In the genomic region with DNA sequence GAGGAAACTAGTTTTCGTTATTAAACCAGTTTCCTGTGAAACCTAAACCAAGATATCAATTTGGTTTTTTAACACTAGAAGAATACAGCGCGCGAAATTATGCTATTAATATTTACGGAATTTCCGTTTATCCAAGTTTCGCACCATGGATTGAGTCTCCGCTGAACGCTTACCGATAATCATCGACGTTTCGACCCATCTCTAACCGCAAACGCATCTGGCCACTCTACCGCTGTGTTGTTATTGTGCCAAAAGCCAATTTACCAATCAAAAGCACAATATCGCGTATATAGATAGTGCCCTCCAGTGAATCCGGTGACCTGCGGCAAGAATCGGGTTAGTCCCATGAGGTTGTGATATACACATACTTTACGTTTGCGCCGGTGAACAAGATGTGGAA, we compare ENCODE assay signal across 1 fruit fly cellular context.
TF ChIP-seq lines count a peak whose summit lies in the region.

CG3626 (plus strand) TSS at position 222 of the 400 bp plus-strand sequence.

TF ChIP-seq in whole organism, embryonic, 481 proteins besides CTCF, POLR2A, EP300 and RAD21 (continued from another document):
- TF ChIP-seq CG14014 (GFP tag; IDR thresholded peaks at IDR 0.05; lab: Robert Waterston, UW) (no peak), Med (GFP tag; lab: Kevin White, UChicago) (peak; percentile 92), unpg (GFP tag; optimal IDR thresholded peaks at IDR 0.05; lab: Kevin White, UChicago) (no peak), nmo (GFP tag; optimal IDR thresholded peaks at IDR 0.05; lab: Kevin White, UChicago) (peak; percentile 14), Gsc (GFP tag; IDR thresholded peaks at IDR 0.05; lab: Robert Waterston, UW) (no peak), CG3163 (GFP tag; optimal IDR thresholded peaks at IDR 0.05; lab: Kevin White, UChicago) (peak; percentile 23), cwo (GFP tag; optimal IDR thresholded peaks at IDR 0.05; lab: Kevin White, UChicago) (no peak), nom (GFP tag; optimal IDR thresholded peaks at IDR 0.05; lab: Kevin White, UChicago) (no peak), Adf1 (GFP tag; IDR thresholded peaks at IDR 0.05; lab: Robert Waterston, UW) (no peak), CG7786 (GFP tag; optimal IDR thresholded peaks at IDR 0.05; lab: Kevin White, UChicago) (peak; percentile 11), ham (GFP tag; IDR thresholded peaks at IDR 0.05; lab: Robert Waterston, UW) (no peak), chm (GFP tag; IDR thresholded peaks at IDR 0.05; lab: Robert Waterston, UW) (no peak), Dll (GFP tag; IDR thresholded peaks at IDR 0.05; lab: Robert Waterston, UW; ENCODE audit: partially characterized antibody) (peak; percentile 81), cato (GFP tag; optimal IDR thresholded peaks at IDR 0.05; lab: Kevin White, UChicago; ENCODE audit: borderline replicate concordance) (no peak), Nf-YA (GFP tag; IDR thresholded peaks at IDR 0.05; lab: Robert Waterston, UW) (no peak; the same call in 1 of the 2 replicates), dpn (GFP tag; optimal IDR thresholded peaks at IDR 0.05; lab: Kevin White, UChicago) (peak; percentile 31 to 34), MESR4 (GFP tag; optimal IDR thresholded peaks at IDR 0.05; lab: Kevin White, UChicago) (peak; percentile 61), CG34376 (GFP tag; optimal IDR thresholded peaks at IDR 0.05; lab: Kevin White, UChicago) (peak; percentile 4), Dp (GFP tag; optimal IDR thresholded peaks at IDR 0.05; lab: Kevin White, UChicago) (peak; percentile 50), hkb (optimal IDR thresholded peaks at IDR 0.05; lab: Kevin White, UChicago) (peak; percentile 61), hkb (GFP tag; IDR thresholded peaks at IDR 0.05; lab: Robert Waterston, UW) (no peak), bbx (GFP tag; IDR thresholded peaks at IDR 0.05; lab: Robert Waterston, UW; ENCODE audit: partially characterized antibody) (peak; percentile 84), CG12155 (GFP tag; optimal IDR thresholded peaks at IDR 0.05; lab: Kevin White, UChicago) (peak; percentile 25), Dek (tag; optimal IDR thresholded peaks at IDR 0.05; lab: Kevin White, UChicago) (peak; percentile 33), dysf (GFP tag; IDR thresholded peaks at IDR 0.05; lab: Robert Waterston, UW) (no peak), corto (GFP tag; optimal IDR thresholded peaks at IDR 0.05; lab: Kevin White, UChicago) (no peak), kah (GFP tag; optimal IDR thresholded peaks at IDR 0.05; lab: Kevin White, UChicago) (no peak), phol (tag; optimal IDR thresholded peaks at IDR 0.05; lab: Kevin White, UChicago) (peak; percentile 49), CG6683 (GFP tag; optimal IDR thresholded peaks at IDR 0.05; lab: Kevin White, UChicago) (no peak), CG31224 (GFP tag; IDR thresholded peaks at IDR 0.05; lab: Robert Waterston, UW) (no peak), CG3065 (GFP tag; optimal IDR thresholded peaks at IDR 0.05; lab: Kevin White, UChicago) (no peak), gro (GFP tag; optimal IDR thresholded peaks at IDR 0.05; lab: Kevin White, UChicago) (peak; percentile 47), otp (GFP tag; IDR thresholded peaks at IDR 0.05; lab: Robert Waterston, UW) (no peak), CG2116 (GFP tag; optimal IDR thresholded peaks at IDR 0.05; lab: Kevin White, UChicago) (peak; percentile 36), CG9797 (GFP tag; optimal IDR thresholded peaks at IDR 0.05; lab: Kevin White, UChicago) (peak; percentile 91), CG9817 (tag; optimal IDR thresholded peaks at IDR 0.05; lab: Kevin White, UChicago) (no peak), scrt (GFP tag; optimal IDR thresholded peaks at IDR 0.05; lab: Kevin White, UChicago) (no peak), MBD-R2 (GFP tag; IDR thresholded peaks at IDR 0.05; lab: Robert Waterston, UW) (peak; percentile 90), Trl (optimal IDR thresholded peaks at IDR 0.05; lab: Kevin White, UChicago) (no peak), Trl (GFP tag; optimal IDR thresholded peaks at IDR 0.05; lab: Kevin White, UChicago) (peak; percentile 2), CG31441 (GFP tag; IDR thresholded peaks at IDR 0.05; lab: Robert Waterston, UW) (no peak), Nf-YC (tag; optimal IDR thresholded peaks at IDR 0.05; lab: Kevin White, UChicago) (peak; percentile 85), hbn (GFP tag; IDR thresholded peaks at IDR 0.05; lab: Robert Waterston, UW; ENCODE audit: partially characterized antibody) (peak; percentile 77), CG6791 (GFP tag; IDR thresholded peaks at IDR 0.05; lab: Robert Waterston, UW; ENCODE audit: partially characterized antibody) (peak; percentile 87), CG2120 (GFP tag; optimal IDR thresholded peaks at IDR 0.05; lab: Kevin White, UChicago) (peak; percentile 34), zfh1 (GFP tag; IDR thresholded peaks at IDR 0.05; lab: Robert Waterston, UW) (0 out of 3 replicates have a peak, but pooled peaks have one; percentile 16), D19B (GFP tag; optimal IDR thresholded peaks at IDR 0.05; lab: Kevin White, UChicago) (no peak), CG14965 (GFP tag; optimal IDR thresholded peaks at IDR 0.05; lab: Kevin White, UChicago; ENCODE audit: borderline replicate concordance) (no peak), CG18476 (GFP tag; optimal IDR thresholded peaks at IDR 0.05; lab: Kevin White, UChicago) (no peak), fru (optimal IDR thresholded peaks at IDR 0.05; lab: Kevin White, UChicago) (no peak), ato (GFP tag; IDR thresholded peaks at IDR 0.05; lab: Robert Waterston, UW; ENCODE audit: partially characterized antibody) (0 out of 2 replicates have a peak, but pooled peaks have one; percentile 54), Dfd (GFP tag; optimal IDR thresholded peaks at IDR 0.05; lab: Kevin White, UChicago) (no peak), chif (GFP tag; optimal IDR thresholded peaks at IDR 0.05; lab: Kevin White, UChicago) (peak in 1 of 2 experiments; percentile 19), Sin3A (optimal IDR thresholded peaks at IDR 0.05; lab: Kevin White, UChicago) (peak; percentile 40), Vsx1 (GFP tag; optimal IDR thresholded peaks at IDR 0.05; lab: Kevin White, UChicago) (peak; percentile 70), cad (GFP tag; optimal IDR thresholded peaks at IDR 0.05; lab: Kevin White, UChicago) (no peak), CG13624 (GFP tag; optimal IDR thresholded peaks at IDR 0.05; lab: Kevin White, UChicago) (peak; percentile 41), zen (tag; optimal IDR thresholded peaks at IDR 0.05; lab: Kevin White, UChicago) (peak; percentile 37), CG13287 (GFP tag; IDR thresholded peaks at IDR 0.05; lab: Robert Waterston, UW; ENCODE audit: partially characterized antibody) (peak; percentile 94), Aef1 (GFP tag; IDR thresholded peaks at IDR 0.05; lab: Robert Waterston, UW) (peak; percentile 77), sens (GFP tag; lab: Kevin White, UChicago) (peak; percentile 41), CG7963 (GFP tag; IDR thresholded peaks at IDR 0.05; lab: Robert Waterston, UW; ENCODE audit: partially characterized antibody) (peak; percentile 59; the same call in 2 of the 3 replicates), CG2129 (GFP tag; IDR thresholded peaks at IDR 0.05; lab: Robert Waterston, UW; ENCODE audit: partially characterized antibody) (peak; percentile 68), CG4360 (GFP tag; IDR thresholded peaks at IDR 0.05; lab: Robert Waterston, UW) (no peak; the same call in 1 of the 2 replicates), maf-S (GFP tag; optimal IDR thresholded peaks at IDR 0.05; lab: Kevin White, UChicago) (peak; percentile 45), ERR (GFP tag; optimal IDR thresholded peaks at IDR 0.05; lab: Kevin White, UChicago) (peak; percentile 41), B-H2 (GFP tag; optimal IDR thresholded peaks at IDR 0.05; lab: Kevin White, UChicago) (peak; percentile 35), CG16863 (GFP tag; optimal IDR thresholded peaks at IDR 0.05; lab: Kevin White, UChicago) (no peak), fd96Cb (tag; optimal IDR thresholded peaks at IDR 0.05; lab: Kevin White, UChicago) (no peak), CG2889 (GFP tag; IDR thresholded peaks at IDR 0.05; lab: Robert Waterston, UW) (no peak), CG8359 (GFP tag; optimal IDR thresholded peaks at IDR 0.05; lab: Kevin White, UChicago; ENCODE audit: borderline replicate concordance) (no peak), CG5953 (GFP tag; IDR thresholded peaks at IDR 0.05; lab: Robert Waterston, UW) (no peak), CG33557 (GFP tag; optimal IDR thresholded peaks at IDR 0.05; lab: Kevin White, UChicago) (no peak), Poxn (GFP tag; IDR thresholded peaks at IDR 0.05; lab: Robert Waterston, UW) (no peak), CG7556 (GFP tag; optimal IDR thresholded peaks at IDR 0.05; lab: Kevin White, UChicago) (no peak), sima (GFP tag; optimal IDR thresholded peaks at IDR 0.05; lab: Kevin White, UChicago) (no peak), Atf6 (GFP tag; IDR thresholded peaks at IDR 0.05; lab: Robert Waterston, UW) (no peak), CG5245 (GFP tag; optimal IDR thresholded peaks at IDR 0.05; lab: Kevin White, UChicago) (no peak), Dref (GFP tag; IDR thresholded peaks at IDR 0.05; lab: Robert Waterston, UW) (peak; percentile 58), ewg (GFP tag; optimal IDR thresholded peaks at IDR 0.05; lab: Kevin White, UChicago) (peak; percentile 24), gcm (GFP tag; optimal IDR thresholded peaks at IDR 0.05; lab: Kevin White, UChicago) (no peak), Abd-B (GFP tag; optimal IDR thresholded peaks at IDR 0.05; lab: Kevin White, UChicago) (peak; percentile 38), CG16779 (GFP tag; IDR thresholded peaks at IDR 0.05; lab: Robert Waterston, UW) (no peak), CG12744 (GFP tag; optimal IDR thresholded peaks at IDR 0.05; lab: Kevin White, UChicago) (peak; percentile 21), Hmr (GFP tag; optimal IDR thresholded peaks at IDR 0.05; lab: Kevin White, UChicago) (peak; percentile 85), Gug (GFP tag; IDR thresholded peaks at IDR 0.05; lab: Robert Waterston, UW) (peak; percentile 22; the same call in 1 of the 4 replicates), CG14710 (tag; optimal IDR thresholded peaks at IDR 0.05; lab: Kevin White, UChicago) (peak; percentile 63), CG17385 (GFP tag; optimal IDR thresholded peaks at IDR 0.05; lab: Kevin White, UChicago) (no peak), Xbp1 (GFP tag; optimal IDR thresholded peaks at IDR 0.05; lab: Kevin White, UChicago) (no peak), eyg (GFP tag; optimal IDR thresholded peaks at IDR 0.05; lab: Kevin White, UChicago) (no peak), sob (GFP tag; IDR thresholded peaks at IDR 0.05; lab: Robert Waterston, UW) (no peak; the same call in 1 of the 2 replicates), CG10462 (GFP tag; optimal IDR thresholded peaks at IDR 0.05; lab: Kevin White, UChicago) (no peak), hth (optimal IDR thresholded peaks at IDR 0.05; lab: Kevin White, UChicago) (no peak), CG16813 (GFP tag; IDR thresholded peaks at IDR 0.05; lab: Robert Waterston, UW; ENCODE audit: partially characterized antibody) (peak; percentile 85), slbo (GFP tag; IDR thresholded peaks at IDR 0.05; lab: Robert Waterston, UW) (peak; percentile 40; the same call in 1 of the 2 replicates), dimm (GFP tag; IDR thresholded peaks at IDR 0.05; lab: Robert Waterston, UW) (no peak), CoRest (tag; optimal IDR thresholded peaks at IDR 0.05; lab: Kevin White, UChicago) (peak; percentile 51), E2f2 (GFP tag; IDR thresholded peaks at IDR 0.05; lab: Robert Waterston, UW) (peak; percentile 41), CG15073 (GFP tag; optimal IDR thresholded peaks at IDR 0.05; lab: Kevin White, UChicago) (no peak), HLH4C (GFP tag; IDR thresholded peaks at IDR 0.05; lab: Robert Waterston, UW; ENCODE audit: partially characterized antibody) (peak; percentile 70), her (GFP tag; optimal IDR thresholded peaks at IDR 0.05; lab: Kevin White, UChicago) (peak; percentile 13), chinmo (GFP tag; IDR thresholded peaks at IDR 0.05; lab: Robert Waterston, UW; ENCODE audit: partially characterized antibody) (no peak), caup (GFP tag; optimal IDR thresholded peaks at IDR 0.05; lab: Kevin White, UChicago; ENCODE audit: severe bottlenecking) (no peak), CG2199 (GFP tag; IDR thresholded peaks at IDR 0.05; lab: Robert Waterston, UW) (peak; percentile 80; the same call in 1 of the 3 replicates), CG1603 (tag; optimal IDR thresholded peaks at IDR 0.05; lab: Kevin White, UChicago) (peak; percentile 82), ranshi (GFP tag; IDR thresholded peaks at IDR 0.05; lab: Robert Waterston, UW) (no peak), tio (GFP tag; optimal IDR thresholded peaks at IDR 0.05; lab: Kevin White, UChicago) (no peak), CG10267 (tag; optimal IDR thresholded peaks at IDR 0.05; lab: Kevin White, UChicago) (peak; percentile 84), CrebB (tag; optimal IDR thresholded peaks at IDR 0.05; lab: Kevin White, UChicago) (no peak), CG4282 (GFP tag; optimal IDR thresholded peaks at IDR 0.05; lab: Kevin White, UChicago) (no peak), amos (GFP tag; IDR thresholded peaks at IDR 0.05; lab: Robert Waterston, UW; ENCODE audit: partially characterized antibody) (peak; percentile 91), Hsf (GFP tag; optimal IDR thresholded peaks at IDR 0.05; lab: Kevin White, UChicago) (peak; percentile 0)
